In the genomic region with DNA sequence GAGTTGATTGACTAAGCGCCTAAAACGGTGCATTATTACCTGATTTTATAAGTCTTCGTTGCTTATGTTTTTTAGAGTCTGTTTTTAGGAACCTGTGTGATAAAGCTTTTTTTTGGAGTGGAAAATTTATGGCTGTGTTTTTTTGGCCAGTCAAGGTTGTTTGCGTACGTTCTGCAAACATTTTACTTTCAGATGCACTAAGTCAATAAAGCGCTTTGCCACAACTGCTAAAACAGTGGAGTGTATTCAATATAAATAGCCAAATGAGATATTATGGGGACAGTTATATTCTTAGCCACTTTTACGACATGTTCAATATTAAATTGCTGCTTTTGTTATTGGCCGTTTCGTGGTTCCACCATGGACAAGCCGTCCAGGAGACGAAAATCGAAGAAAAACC, we compare ENCODE assay signal across 2 fruit fly cellular contexts.
A peak's percentile ranks its signal among the peaks of the same experiment; 100 is the strongest.
TF ChIP-seq lines count a peak whose summit lies in the region.

Gene Sgs5 (plus strand): TSS at position 279 of the 400 bp plus-strand sequence.

TF ChIP-seq in whole organism, prepupa, 60 proteins besides CTCF, POLR2A, EP300 and RAD21:
- peak; percentile 21 for TF ChIP-seq vri (GFP tag; optimal IDR thresholded peaks at IDR 0.05; lab: Kevin White, UChicago)
- TF ChIP-seq Eip75B (GFP tag; optimal IDR thresholded peaks at IDR 0.05; lab: Kevin White, UChicago) = no peak
- TF ChIP-seq fd59A (GFP tag; optimal IDR thresholded peaks at IDR 0.05; lab: Kevin White, UChicago) = no peak
- TF ChIP-seq dsx (GFP tag; optimal IDR thresholded peaks at IDR 0.05; lab: Kevin White, UChicago; ENCODE audit: poor library complexity, severe bottlenecking) = no peak
- TF ChIP-seq CG6163 (GFP tag; IDR thresholded peaks at IDR 0.05; lab: Robert Waterston, UW) = no peak
- no peak for TF ChIP-seq spab (GFP tag; optimal IDR thresholded peaks at IDR 0.05; lab: Kevin White, UChicago)

TF ChIP-seq in whole organism, wandering third instar larva, 38 proteins besides CTCF, POLR2A, EP300 and RAD21:
- TF ChIP-seq Mio (GFP tag; optimal IDR thresholded peaks at IDR 0.05; lab: Kevin White, UChicago) = no peak
- peak; percentile 55 for TF ChIP-seq brk (GFP tag; optimal IDR thresholded peaks at IDR 0.05; lab: Kevin White, UChicago)
- TF ChIP-seq foxo (GFP tag; optimal IDR thresholded peaks at IDR 0.05; lab: Kevin White, UChicago) = peak in 1 of 2 experiments; percentile 51
- TF ChIP-seq sage (GFP tag; optimal IDR thresholded peaks at IDR 0.05; lab: Kevin White, UChicago) = no peak
- peak; percentile 82 for TF ChIP-seq rgr (GFP tag; optimal IDR thresholded peaks at IDR 0.05; lab: Kevin White, UChicago)
- TF ChIP-seq Hr83 (GFP tag; optimal IDR thresholded peaks at IDR 0.05; lab: Kevin White, UChicago; ENCODE audit: poor library complexity, severe bottlenecking) = peak; percentile 96
- TF ChIP-seq h (GFP tag; optimal IDR thresholded peaks at IDR 0.05; lab: Kevin White, UChicago) = peak; percentile 82
- TF ChIP-seq jim (GFP tag; optimal IDR thresholded peaks at IDR 0.05; lab: Kevin White, UChicago) = no peak
- TF ChIP-seq CG9705 (GFP tag; optimal IDR thresholded peaks at IDR 0.05; lab: Kevin White, UChicago) = peak; percentile 25
- TF ChIP-seq tai (GFP tag; optimal IDR thresholded peaks at IDR 0.05; lab: Kevin White, UChicago) = peak; percentile 51
- TF ChIP-seq sv (GFP tag; optimal IDR thresholded peaks at IDR 0.05; lab: Kevin White, UChicago) = no peak
- no peak for TF ChIP-seq Myc (optimal IDR thresholded peaks at IDR 0.05; lab: Kevin White, UChicago)
- peak; percentile 53 for TF ChIP-seq br (GFP tag; optimal IDR thresholded peaks at IDR 0.05; lab: Kevin White, UChicago)
- no peak for TF ChIP-seq Dif (GFP tag; optimal IDR thresholded peaks at IDR 0.05; lab: Kevin White, UChicago; ENCODE audit: partially characterized antibody)
- TF ChIP-seq Rel (GFP tag; optimal IDR thresholded peaks at IDR 0.05; lab: Kevin White, UChicago) = no peak
- no peak for TF ChIP-seq Rel (tag; optimal IDR thresholded peaks at IDR 0.05; lab: Kevin White, UChicago)
- no peak for TF ChIP-seq CG32264 (GFP tag; optimal IDR thresholded peaks at IDR 0.05; lab: Kevin White, UChicago)
- TF ChIP-seq Sp1 (GFP tag; optimal IDR thresholded peaks at IDR 0.05; lab: Kevin White, UChicago) = peak; percentile 47
- TF ChIP-seq fru (GFP tag; optimal IDR thresholded peaks at IDR 0.05; lab: Kevin White, UChicago) = peak; percentile 55
- peak; percentile 11 for TF ChIP-seq ey (GFP tag; optimal IDR thresholded peaks at IDR 0.05; lab: Kevin White, UChicago)
- TF ChIP-seq woc (GFP tag; optimal IDR thresholded peaks at IDR 0.05; lab: Kevin White, UChicago) = no peak
- TF ChIP-seq CrebA (GFP tag; optimal IDR thresholded peaks at IDR 0.05; lab: Kevin White, UChicago; ENCODE audit: borderline replicate concordance) = peak; percentile 53
- TF ChIP-seq Jra (GFP tag; optimal IDR thresholded peaks at IDR 0.05; lab: Kevin White, UChicago) = peak; percentile 35
- peak; percentile 66 for TF ChIP-seq OdsH (GFP tag; optimal IDR thresholded peaks at IDR 0.05; lab: Kevin White, UChicago)
- TF ChIP-seq psq (GFP tag; optimal IDR thresholded peaks at IDR 0.05; lab: Kevin White, UChicago) = peak; percentile 32
- peak; percentile 67 for TF ChIP-seq Hnf4 (GFP tag; optimal IDR thresholded peaks at IDR 0.05; lab: Kevin White, UChicago)

Comparison
In these comparisons a context has a peak if more than half of its experiments do, and no peak if none do; other contexts are left out.
1. Of the 1 proteins assayed by ChIP-seq in both whole organism, prepupa and whole organism, wandering third instar larva: peak only in whole organism, prepupa: none; only in whole organism, wandering third instar larva: OdsH; in both: none; in neither: 0.